Fruit fly (Drosophila melanogaster) whole organism, embryonic: ENCODE data around the gene CG14511.
A peak's percentile ranks its signal among the peaks of the same experiment; 100 is the strongest.

ENCODE experiments used
- Abd-B ChIP-seq: fragments of 200-800 bp; sonication (Bioruptor generic); optimal IDR thresholded peaks from 2 replicates; lab custom pipeline; 2018; ENCODE audit warnings: missing biosample characterization, mild to moderate bottlenecking, missing genetic modification characterization, moderate library complexity
- CG10366 ChIP-seq: fragments of 200-800 bp; sonication (Bioruptor generic); IDR thresholded peaks from 2 replicates; pipeline ENCODE4 v1.3.6; 2022; ENCODE audit warnings: missing biosample characterization, missing genetic modification characterization
- CG11398 ChIP-seq: fragments of 200-800 bp; sonication (Bioruptor generic); optimal IDR thresholded peaks from 2 replicates; lab custom pipeline; 2016; ENCODE audit warnings: missing biosample characterization, missing genetic modification characterization
- CG11456 ChIP-seq: fragments of 200-800 bp; sonication (Bioruptor generic); IDR thresholded peaks from 3 replicates; pipeline ENCODE4 v1.3.6; 2022; ENCODE audit warnings: missing biosample characterization, missing genetic modification characterization
- CG12104 ChIP-seq: fragments of 200-800 bp; sonication (Bioruptor generic); optimal IDR thresholded peaks from 3 replicates; lab custom pipeline; 2016; ENCODE audit warnings: missing biosample characterization, missing genetic modification characterization
- CG13296 ChIP-seq: fragments of 200-800 bp; sonication (Bioruptor generic); optimal IDR thresholded peaks from 3 replicates; lab custom pipeline; 2018; ENCODE audit warnings: missing biosample characterization, mild to moderate bottlenecking, missing genetic modification characterization
- CG16779 ChIP-seq: fragments of 200-800 bp; sonication (Bioruptor generic); IDR thresholded peaks from 2 replicates; pipeline ENCODE4 v1.3.6; 2022; ENCODE audit warnings: missing biosample characterization, missing genetic modification characterization
- CG17186 ChIP-seq: fragments of 200-800 bp; sonication (Bioruptor generic); optimal IDR thresholded peaks from 3 replicates; lab custom pipeline; 2017; ENCODE audit warnings: missing biosample characterization, missing genetic modification reagents, missing genetic modification characterization
- CG17328 ChIP-seq: fragments of 200-800 bp; sonication (Bioruptor generic); IDR thresholded peaks from 2 replicates; pipeline ENCODE4 v1.3.6; 2022; ENCODE audit warnings: missing biosample characterization, missing genetic modification characterization
- CG17359 ChIP-seq: fragments of 200-800 bp; sonication (Bioruptor generic); optimal IDR thresholded peaks from 3 replicates; lab custom pipeline; 2018; ENCODE audit warnings: missing biosample characterization, mild to moderate bottlenecking, missing genetic modification characterization, moderate library complexity
- CG17829 ChIP-seq: fragments of 200-800 bp; optimal IDR thresholded peaks from 2 replicates; lab custom pipeline; 2019; ENCODE audit warnings: missing biosample characterization, mild to moderate bottlenecking, missing genetic modification characterization, moderate library complexity
- CG2202 ChIP-seq: fragments of 200-800 bp; sonication (Bioruptor generic); optimal IDR thresholded peaks from 2 replicates; lab custom pipeline; 2018; ENCODE audit warnings: missing biosample characterization, mild to moderate bottlenecking, missing genetic modification characterization
- CG32532 ChIP-seq: fragments of 200-800 bp; sonication (Bioruptor generic); IDR thresholded peaks from 2 replicates; pipeline ENCODE4 v1.3.6; 2022; ENCODE audit warnings: missing biosample characterization, missing genetic modification characterization
- CG3407 ChIP-seq: fragments of 200-800 bp; sonication (Bioruptor generic); optimal IDR thresholded peaks from 2 replicates; lab custom pipeline; 2018; ENCODE audit warnings: missing biosample characterization, mild to moderate bottlenecking, missing genetic modification characterization
- CG34376 ChIP-seq: fragments of 200-800 bp; sonication (Bioruptor generic); optimal IDR thresholded peaks from 2 replicates; lab custom pipeline; 2018; ENCODE audit warnings: missing biosample characterization, mild to moderate bottlenecking, missing genetic modification characterization
- CG3838 ChIP-seq: fragments of 200-800 bp; sonication (Bioruptor generic); optimal IDR thresholded peaks from 3 replicates; lab custom pipeline; 2016; ENCODE audit warnings: missing biosample characterization, missing genetic modification characterization
- CG8290 ChIP-seq, 3 experiments: fragments of 200-800 bp; sonication (Bioruptor generic); optimal IDR thresholded peaks; 2 replicates each; lab custom pipeline; 2016 to 2019; ENCODE audit warnings: missing biosample characterization in 3 of 3, missing genetic modification characterization in 3 of 3, mild to moderate bottlenecking in 2 of 3, moderate library complexity in 1 of 3
- CHES-1-like ChIP-seq: fragments of 200-800 bp; sonication (Bioruptor generic); optimal IDR thresholded peaks from 2 replicates; lab custom pipeline; 2016; ENCODE audit warnings: missing biosample characterization, missing genetic modification characterization
- CTCF ChIP-seq: fragments of 200-800 bp; sonication (Bioruptor generic); optimal IDR thresholded peaks from 2 replicates; lab custom pipeline; 2017; ENCODE audit warnings: missing biosample characterization, mild to moderate bottlenecking, missing genetic modification characterization, moderate library complexity
- Camta ChIP-seq: fragments of 200-800 bp; sonication (Bioruptor generic); optimal IDR thresholded peaks from 2 replicates; lab custom pipeline; 2016; ENCODE audit warnings: missing biosample characterization, missing genetic modification characterization
- E2f2 ChIP-seq: fragments of 200-800 bp; sonication (Bioruptor generic); IDR thresholded peaks from 2 replicates; pipeline ENCODE4 v1.3.6; 2022; ENCODE audit warnings: missing biosample characterization, missing genetic modification characterization
- Fer3 ChIP-seq: fragments of 200-800 bp; sonication (Bioruptor generic); optimal IDR thresholded peaks from 2 replicates; lab custom pipeline; 2018; ENCODE audit warnings: missing biosample characterization, mild to moderate bottlenecking, missing genetic modification characterization, moderate library complexity
- H15 ChIP-seq: fragments of 200-800 bp; sonication (Bioruptor generic); IDR thresholded peaks from 3 replicates; pipeline ENCODE4 v1.3.6; 2022; ENCODE audit warnings: missing biosample characterization, missing genetic modification characterization
- Hmx ChIP-seq: fragments of 200-800 bp; sonication (Bioruptor generic); optimal IDR thresholded peaks from 2 replicates; lab custom pipeline; 2016; ENCODE audit warnings: missing biosample characterization, missing genetic modification characterization
- Jarid2 ChIP-seq: fragments of 200-800 bp; sonication (Bioruptor generic); optimal IDR thresholded peaks from 3 replicates; lab custom pipeline; 2017; ENCODE audit warnings: mild to moderate bottlenecking, missing biosample characterization, missing genetic modification reagents, missing genetic modification characterization
- NC2α ChIP-seq: fragments of 200-800 bp; sonication (Bioruptor generic); optimal IDR thresholded peaks from 2 replicates; lab custom pipeline; 2016; ENCODE audit warnings: missing biosample characterization, missing genetic modification characterization
- NfI ChIP-seq: fragments of 200-800 bp; sonication (Bioruptor generic); optimal IDR thresholded peaks from 3 replicates; lab custom pipeline; 2018; ENCODE audit warnings: missing biosample characterization, mild to moderate bottlenecking, missing genetic modification characterization, moderate library complexity
- Poxn ChIP-seq: fragments of 200-800 bp; sonication (Bioruptor generic); IDR thresholded peaks from 2 replicates; pipeline ENCODE4 v1.3.6; 2022; ENCODE audit warnings: missing biosample characterization, missing genetic modification characterization
- Stat92E ChIP-seq, 3 experiments: fragments of >200 bp in 2 of 3; fragments of 200-800 bp in 1 of 3; sonication (Bioruptor generic) in 1 of 3; optimal IDR thresholded peaks; 2 replicates each; lab custom pipeline; 2017 to 2019; ENCODE audit warnings: missing biosample characterization in 3 of 3, missing genetic modification characterization in 3 of 3, mild to moderate bottlenecking in 1 of 3, moderate library complexity in 1 of 3
- ap ChIP-seq: fragments of 200-800 bp; sonication (Bioruptor generic); IDR thresholded peaks from 2 replicates; pipeline ENCODE4 v1.3.6; 2022; ENCODE audit warnings: missing biosample characterization, missing genetic modification characterization
- bowl ChIP-seq: fragments of 200-800 bp; sonication (Bioruptor generic); IDR thresholded peaks from 2 replicates; pipeline ENCODE4 v1.3.6; 2022; ENCODE audit warnings: missing biosample characterization, missing genetic modification characterization
- caup ChIP-seq: fragments of 200-800 bp; sonication (Bioruptor generic); optimal IDR thresholded peaks from 3 replicates; lab custom pipeline; 2017; ENCODE audit warnings: missing biosample characterization, mild to moderate bottlenecking, missing genetic modification characterization, moderate library complexity; ENCODE audit not compliant: severe bottlenecking
- ems ChIP-seq: fragments of 200-800 bp; sonication (Bioruptor generic); optimal IDR thresholded peaks from 3 replicates; lab custom pipeline; 2016; ENCODE audit warnings: missing biosample characterization, missing genetic modification characterization
- grau ChIP-seq: fragments of 200-800 bp; optimal IDR thresholded peaks from 3 replicates; lab custom pipeline; 2019; ENCODE audit warnings: missing biosample characterization, mild to moderate bottlenecking, missing genetic modification characterization, moderate library complexity
- jing ChIP-seq: fragments of 200-800 bp; sonication (Bioruptor generic); optimal IDR thresholded peaks from 2 replicates; lab custom pipeline; 2018; ENCODE audit warnings: missing biosample characterization, mild to moderate bottlenecking, missing genetic modification characterization
- jumu ChIP-seq: fragments of 200-800 bp; sonication (Bioruptor generic); optimal IDR thresholded peaks from 3 replicates; lab custom pipeline; 2016; ENCODE audit warnings: missing biosample characterization, missing genetic modification characterization
- ken ChIP-seq: fragments of 200-800 bp; sonication (Bioruptor generic); IDR thresholded peaks from 3 replicates; pipeline ENCODE4 v1.3.6; 2022; ENCODE audit warnings: missing biosample characterization, missing genetic modification characterization
- kni ChIP-seq: fragments of 200-800 bp; sonication (Bioruptor generic); optimal IDR thresholded peaks from 3 replicates; lab custom pipeline; 2017; ENCODE audit warnings: mild to moderate bottlenecking, missing biosample characterization, missing genetic modification reagents, missing genetic modification characterization
- prd ChIP-seq, 3 experiments: fragments of >200 bp in 2 of 3; fragments of 200-800 bp in 1 of 3; sonication (Bioruptor generic) in 1 of 3; optimal IDR thresholded peaks in 2 of 3; IDR thresholded peaks in 1 of 3; 2 replicates in 2 of 3; 3 replicates in 1 of 3; pipeline versions ENCODE4 v1.3.6 to Lab custom; 2017 to 2022; ENCODE audit warnings: missing biosample characterization in 1 of 3, missing genetic modification characterization in 1 of 3
- pros ChIP-seq: fragments of 200-800 bp; sonication (Bioruptor generic); optimal IDR thresholded peaks from 3 replicates; lab custom pipeline; 2019; ENCODE audit warnings: missing biosample characterization, mild to moderate bottlenecking, missing genetic modification characterization, moderate library complexity
- sisA ChIP-seq: fragments of 200-800 bp; sonication (Bioruptor generic); IDR thresholded peaks from 2 replicates; pipeline ENCODE4 v1.3.6; 2022; ENCODE audit warnings: missing biosample characterization, missing genetic modification characterization
- sna ChIP-seq: fragments of 200-800 bp; sonication (Bioruptor generic); IDR thresholded peaks from 2 replicates; pipeline ENCODE4 v1.3.6; 2022; ENCODE audit warnings: missing biosample characterization, missing genetic modification characterization; ENCODE audit not compliant: partially characterized antibody
- so ChIP-seq: fragments of 200-800 bp; sonication (Bioruptor generic); IDR thresholded peaks from 3 replicates; pipeline ENCODE4 v1.3.6; 2022; ENCODE audit warnings: missing biosample characterization, missing genetic modification characterization
- stwl ChIP-seq: fragments of 200-800 bp; sonication (Bioruptor generic); optimal IDR thresholded peaks from 3 replicates; lab custom pipeline; 2018; ENCODE audit warnings: missing biosample characterization, mild to moderate bottlenecking, missing genetic modification characterization, moderate library complexity
- unpg ChIP-seq: fragments of 200-800 bp; sonication (Bioruptor generic); optimal IDR thresholded peaks from 3 replicates; lab custom pipeline; 2018; ENCODE audit warnings: missing biosample characterization, mild to moderate bottlenecking, missing genetic modification characterization, moderate library complexity
- yki ChIP-seq: fragments of >200 bp; optimal IDR thresholded peaks from 3 replicates; lab custom pipeline; 2018
- zfh1 ChIP-seq: fragments of 200-800 bp; sonication (Bioruptor generic); IDR thresholded peaks from 3 replicates; pipeline ENCODE4 v1.3.6; 2022; ENCODE audit warnings: missing biosample characterization, missing genetic modification characterization

The CG14511 gene

DNA sequence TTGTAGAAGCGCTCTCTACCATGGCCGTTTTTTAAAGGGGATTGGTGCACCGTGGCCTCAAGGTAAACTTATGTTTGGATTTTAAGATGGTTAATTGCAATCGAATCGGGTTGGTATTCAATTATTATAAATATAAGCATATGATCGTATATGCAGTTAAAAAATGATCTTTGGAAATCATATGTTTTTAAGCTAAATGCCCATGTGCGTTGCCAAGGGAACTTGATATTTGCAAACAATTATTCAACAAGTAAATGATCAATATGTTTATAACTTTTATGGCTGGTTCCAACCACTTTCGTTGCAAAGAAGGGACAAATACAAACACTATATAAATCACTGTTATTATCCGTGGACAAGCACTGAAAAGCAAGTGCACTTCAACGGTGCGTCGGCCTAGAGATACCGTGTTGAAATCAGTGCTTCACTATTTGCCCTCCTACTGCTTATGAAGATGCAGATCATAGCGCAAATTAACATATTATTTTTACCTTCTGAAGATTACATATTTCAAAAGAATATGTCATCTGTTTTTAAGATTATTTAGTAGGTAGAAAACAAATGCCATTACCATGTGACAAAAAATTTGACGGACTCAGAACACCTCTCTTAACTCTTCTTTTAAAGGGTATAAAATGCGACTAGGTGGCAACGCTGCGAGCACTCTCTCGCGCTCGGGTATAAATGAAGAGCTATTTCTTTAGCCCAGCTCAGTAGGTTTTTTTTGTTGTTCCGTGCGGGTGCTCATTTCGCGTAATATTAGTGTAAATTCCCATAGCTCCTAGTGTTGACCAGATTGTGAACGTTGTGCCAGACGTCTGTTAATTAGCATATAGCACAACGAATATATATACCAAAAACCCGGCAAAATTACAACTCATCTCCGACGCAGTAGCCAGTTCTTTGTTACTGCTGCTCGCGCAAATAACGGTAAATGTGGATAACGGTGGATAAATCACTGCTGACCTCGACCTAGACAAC lies 11.0 kb upstream of the CG14511 start, which contains the start of gene rdog (continued):
- peak; percentile 78 for TF ChIP-seq CG12104 (GFP tag; lab: Kevin White, UChicago)
- no peak for TF ChIP-seq pros (GFP tag; lab: Kevin White, UChicago)
- peak; percentile 80 for TF ChIP-seq Hmx (GFP tag; lab: Kevin White, UChicago)
- TF ChIP-seq unpg (GFP tag; lab: Kevin White, UChicago), result peak; percentile 77
- peak; percentile 34 for TF ChIP-seq kni (GFP tag; lab: Kevin White, UChicago)
- TF ChIP-seq yki (lab: Kevin White, UChicago), result peak; percentile 5
- peak; percentile 52; the same call in 1 of the 2 replicates for TF ChIP-seq CG17328 (GFP tag; lab: Robert Waterston, UW)
- TF ChIP-seq prd (optimal IDR thresholded peaks at IDR 0.05; lab: Kevin White, UChicago), result no peak
- TF ChIP-seq prd (GFP tag; IDR thresholded peaks at IDR 0.05; lab: Robert Waterston, UW), result peak; percentile 65; the same call in 2 of the 3 replicates
- TF ChIP-seq CG11456, result 0 out of 3 replicates have a peak, but pooled peaks have one; percentile 61
- TF ChIP-seq bowl (GFP tag; lab: Robert Waterston, UW), result peak; percentile 9; the same call in 1 of the 2 replicates
- TF ChIP-seq CG17829, result peak; percentile 84
- peak; percentile 73 for TF ChIP-seq Jarid2
- TF ChIP-seq sna, result no peak
- no peak for TF ChIP-seq jing (GFP tag; lab: Kevin White, UChicago)
- no peak for TF ChIP-seq CG16779 (GFP tag; lab: Robert Waterston, UW)
- peak; percentile 87 for TF ChIP-seq Camta (GFP tag; lab: Kevin White, UChicago)
- peak; percentile 79 for TF ChIP-seq CHES-1-like (GFP tag; lab: Kevin White, UChicago)
- peak; percentile 83 for TF ChIP-seq grau (tag; lab: Kevin White, UChicago)
- TF ChIP-seq CG2202 (tag; lab: Kevin White, UChicago), result peak; percentile 54
- TF ChIP-seq stwl (tag; lab: Kevin White, UChicago), result peak; percentile 48
- peak; percentile 72 for TF ChIP-seq NfI (GFP tag; lab: Kevin White, UChicago)
- peak; percentile 58 for TF ChIP-seq NC2α (GFP tag; lab: Kevin White, UChicago)
- peak; percentile 43; the same call in 1 of the 2 replicates for TF ChIP-seq E2f2 (GFP tag; lab: Robert Waterston, UW)
- no peak for TF ChIP-seq ap (GFP tag; lab: Robert Waterston, UW)
- TF ChIP-seq Poxn (GFP tag; lab: Robert Waterston, UW), result no peak
- TF ChIP-seq ems (GFP tag; lab: Kevin White, UChicago), result peak; percentile 24
- peak; percentile 56 for TF ChIP-seq Fer3 (tag; lab: Kevin White, UChicago)
- TF ChIP-seq CG17359 (tag; lab: Kevin White, UChicago), result peak; percentile 61
- peak; percentile 13 for TF ChIP-seq CG3407 (GFP tag; lab: Kevin White, UChicago)
- peak; percentile 88 for TF ChIP-seq Abd-B (GFP tag; lab: Kevin White, UChicago)
- peak; percentile 76 for TF ChIP-seq CG13296 (GFP tag; lab: Kevin White, UChicago)
- TF ChIP-seq CTCF (GFP tag; lab: Kevin White, UChicago), result no peak
- TF ChIP-seq CG11398, result peak; percentile 72
- peak; percentile 28; the same call in 1 of the 2 replicates for TF ChIP-seq CG10366 (GFP tag; lab: Robert Waterston, UW)
- no peak; the same call in 2 of the 3 replicates for TF ChIP-seq so (GFP tag; lab: Robert Waterston, UW)
- peak; percentile 46 for TF ChIP-seq CG17186
- no peak; the same call in 2 of the 3 replicates for TF ChIP-seq ken (GFP tag; lab: Robert Waterston, UW)
- peak; percentile 50; the same call in 1 of the 3 replicates for TF ChIP-seq zfh1 (GFP tag; lab: Robert Waterston, UW)
- peak; percentile 64 for TF ChIP-seq jumu (GFP tag; lab: Kevin White, UChicago)
- peak; percentile 69 for TF ChIP-seq sisA (GFP tag; lab: Robert Waterston, UW)
- TF ChIP-seq H15 (GFP tag; lab: Robert Waterston, UW), result 0 out of 3 replicates have a peak, but pooled peaks have one; percentile 17
- TF ChIP-seq caup (GFP tag; lab: Kevin White, UChicago), result peak; percentile 75
- TF ChIP-seq CG8290 (GFP tag; optimal IDR thresholded peaks at IDR 0.05; lab: Kevin White, UChicago), result peak; percentile 71
- peak in 1 of 2 experiments; percentile 84 for TF ChIP-seq CG8290 (tag; optimal IDR thresholded peaks at IDR 0.05; lab: Kevin White, UChicago)
- peak; percentile 64; the same call in 1 of the 2 replicates for TF ChIP-seq CG32532
- peak in 1 of 3 experiments; percentile 89 for TF ChIP-seq Stat92E (GFP tag; optimal IDR thresholded peaks at IDR 0.05; lab: Kevin White, UChicago)
- TF ChIP-seq CG34376 (GFP tag; lab: Kevin White, UChicago), result peak; percentile 86
- TF ChIP-seq CG3838 (GFP tag; lab: Kevin White, UChicago), result peak; percentile 56
